Fruit fly (Drosophila melanogaster): ENCODE data around the gene CG1578.

CG1578 gene

dm6 chrX:11857522-11858438 lies 41.4 kb upstream of the CG1578 start (continued):
- TF ChIP-seq lab (GFP tag; optimal IDR thresholded peaks at IDR 0.05), result peak; percentile 70
- TF ChIP-seq sima (GFP tag; optimal IDR thresholded peaks at IDR 0.05), result peak; percentile 9
- TF ChIP-seq CG9727 (GFP tag; optimal IDR thresholded peaks at IDR 0.05), result peak; percentile 74
- peak; percentile 62; the same call in 2 of the 3 replicates for TF ChIP-seq CG2199 (GFP tag; IDR thresholded peaks at IDR 0.05)
- TF ChIP-seq CG6765 (GFP tag; optimal IDR thresholded peaks at IDR 0.05), result no peak
- TF ChIP-seq p53 (GFP tag; optimal IDR thresholded peaks at IDR 0.05), result no peak
- TF ChIP-seq NFAT (GFP tag; IDR thresholded peaks at IDR 0.05), result peak; percentile 56
- TF ChIP-seq CG17361 (GFP tag; IDR thresholded peaks at IDR 0.05), result peak; percentile 85
- no peak for TF ChIP-seq CG15479 (GFP tag; optimal IDR thresholded peaks at IDR 0.05)
- TF ChIP-seq CG9437 (GFP tag; optimal IDR thresholded peaks at IDR 0.05), result peak; percentile 38
- peak; percentile 64 for TF ChIP-seq jumu (GFP tag; optimal IDR thresholded peaks at IDR 0.05)
- peak; percentile 73 for TF ChIP-seq grau (tag; optimal IDR thresholded peaks at IDR 0.05)
- peak; percentile 46 for TF ChIP-seq CG1647 (GFP tag; optimal IDR thresholded peaks at IDR 0.05)
- TF ChIP-seq ranshi (GFP tag; IDR thresholded peaks at IDR 0.05), result peak; percentile 75
- TF ChIP-seq grn (GFP tag; optimal IDR thresholded peaks at IDR 0.05), result peak; percentile 22
- TF ChIP-seq dan (GFP tag; IDR thresholded peaks at IDR 0.05), result no peak
- peak; percentile 78 for TF ChIP-seq so (GFP tag; IDR thresholded peaks at IDR 0.05)
- no peak for TF ChIP-seq CG2129 (GFP tag; IDR thresholded peaks at IDR 0.05; ENCODE audit: partially characterized antibody)
- no peak for TF ChIP-seq CG1792 (GFP tag; optimal IDR thresholded peaks at IDR 0.05)
- peak; percentile 95 for TF ChIP-seq Ets65A (GFP tag)
- no peak for TF ChIP-seq CG16813 (GFP tag; IDR thresholded peaks at IDR 0.05; ENCODE audit: partially characterized antibody)
- TF ChIP-seq Hsf (GFP tag; optimal IDR thresholded peaks at IDR 0.05), result peak; percentile 68
- TF ChIP-seq CG6254 (GFP tag; optimal IDR thresholded peaks at IDR 0.05), result peak; percentile 36
- TF ChIP-seq phol (tag; optimal IDR thresholded peaks at IDR 0.05), result peak; percentile 78
- peak; percentile 70 for TF ChIP-seq CG14050 (GFP tag; IDR thresholded peaks at IDR 0.05)
- no peak for TF ChIP-seq pros (GFP tag; optimal IDR thresholded peaks at IDR 0.05)
- peak; percentile 91; the same call in 2 of the 3 replicates for TF ChIP-seq gce (GFP tag; IDR thresholded peaks at IDR 0.05)
- no peak for TF ChIP-seq nau (GFP tag; optimal IDR thresholded peaks at IDR 0.05)
- TF ChIP-seq CG10274 (GFP tag; optimal IDR thresholded peaks at IDR 0.05), result peak; percentile 31
- TF ChIP-seq tgo (GFP tag; IDR thresholded peaks at IDR 0.05), result peak; percentile 81
- no peak for TF ChIP-seq Sry-δ (GFP tag; optimal IDR thresholded peaks at IDR 0.05)
- peak; percentile 15 for TF ChIP-seq CG18764 (GFP tag; optimal IDR thresholded peaks at IDR 0.05)
- TF ChIP-seq ken (GFP tag; IDR thresholded peaks at IDR 0.05), result peak; percentile 68; the same call in 1 of the 3 replicates
- TF ChIP-seq CG2202 (tag; optimal IDR thresholded peaks at IDR 0.05), result peak; percentile 73
- TF ChIP-seq Gsc (GFP tag; IDR thresholded peaks at IDR 0.05), result no peak; the same call in 1 of the 2 replicates
- TF ChIP-seq Dref (GFP tag; IDR thresholded peaks at IDR 0.05), result no peak
- TF ChIP-seq B-H2 (GFP tag; optimal IDR thresholded peaks at IDR 0.05), result no peak
- TF ChIP-seq fd64A (GFP tag; optimal IDR thresholded peaks at IDR 0.05), result peak; percentile 69
- no peak for TF ChIP-seq NC2α (GFP tag; optimal IDR thresholded peaks at IDR 0.05)
- TF ChIP-seq prd (optimal IDR thresholded peaks at IDR 0.05), result no peak
- peak; percentile 90 for TF ChIP-seq prd (GFP tag; IDR thresholded peaks at IDR 0.05)
- TF ChIP-seq CG13287 (GFP tag; IDR thresholded peaks at IDR 0.05; ENCODE audit: partially characterized antibody), result no peak
- TF ChIP-seq her (GFP tag; optimal IDR thresholded peaks at IDR 0.05), result no peak
- 0 out of 2 replicates have a peak, but pooled peaks have one; percentile 40 for TF ChIP-seq CG1024 (GFP tag; IDR thresholded peaks at IDR 0.05)
- TF ChIP-seq HmgD (GFP tag; optimal IDR thresholded peaks at IDR 0.05), result no peak
- peak; percentile 73 for TF ChIP-seq CG14667 (GFP tag; IDR thresholded peaks at IDR 0.05)
- peak; percentile 51; the same call in 1 of the 2 replicates for TF ChIP-seq CG32767 (GFP tag; IDR thresholded peaks at IDR 0.05)
- peak; percentile 73 for TF ChIP-seq az2 (GFP tag; optimal IDR thresholded peaks at IDR 0.05)
- peak; percentile 56 for TF ChIP-seq CG10209 (GFP tag; optimal IDR thresholded peaks at IDR 0.05)
- TF ChIP-seq CkIIα-i1 (GFP tag; IDR thresholded peaks at IDR 0.05), result no peak

All from whole organism, embryonic.